Fruit fly (Drosophila melanogaster) Kc167 (cell line): ENCODE results near the gene CG32683.

Source experiments
- Myc ChIP-seq: fragments of >200 bp; optimal IDR thresholded peaks from 2 replicates; lab custom pipeline; 2017; ENCODE audit warnings: missing external identifiers
- Sin3A ChIP-seq: fragments of >200 bp; optimal IDR thresholded peaks from 2 replicates; lab custom pipeline; 2018; ENCODE audit warnings: missing external identifiers
- h ChIP-seq: fragments of >200 bp; optimal IDR thresholded peaks from 3 replicates; lab custom pipeline; 2018; ENCODE audit warnings: missing external identifiers
- insv ChIP-seq: fragments of >200 bp; optimal IDR thresholded peaks from 3 replicates; lab custom pipeline; 2018; ENCODE audit warnings: missing external identifiers
- psq ChIP-seq: fragments of >200 bp; optimal IDR thresholded peaks from 2 replicates; lab custom pipeline; 2017; ENCODE audit warnings: missing external identifiers
- ttk ChIP-seq: sonication (Bioruptor generic); optimal IDR thresholded peaks from 2 replicates; lab custom pipeline; 2017; ENCODE audit warnings: missing external identifiers

The CG32683 gene

dm6 chrX:10387672-10388071 lies 67.0 kb downstream of the CG32683 start:
- no peak for TF ChIP-seq h
- TF ChIP-seq psq (lab: Kevin White, UChicago): no peak
- TF ChIP-seq insv (lab: Kevin White, UChicago): no peak
- no peak for TF ChIP-seq Myc
- TF ChIP-seq Sin3A (lab: Kevin White, UChicago): no peak
- no peak for TF ChIP-seq ttk

dm6 chrX:10386810-10387340 lies 67.8 kb downstream of the CG32683 start:
- TF ChIP-seq psq (lab: Kevin White, UChicago) (no peak), insv (lab: Kevin White, UChicago) (no peak), Sin3A (lab: Kevin White, UChicago) (no peak), Myc (no peak), ttk (no peak), h (no peak)

DNA sequence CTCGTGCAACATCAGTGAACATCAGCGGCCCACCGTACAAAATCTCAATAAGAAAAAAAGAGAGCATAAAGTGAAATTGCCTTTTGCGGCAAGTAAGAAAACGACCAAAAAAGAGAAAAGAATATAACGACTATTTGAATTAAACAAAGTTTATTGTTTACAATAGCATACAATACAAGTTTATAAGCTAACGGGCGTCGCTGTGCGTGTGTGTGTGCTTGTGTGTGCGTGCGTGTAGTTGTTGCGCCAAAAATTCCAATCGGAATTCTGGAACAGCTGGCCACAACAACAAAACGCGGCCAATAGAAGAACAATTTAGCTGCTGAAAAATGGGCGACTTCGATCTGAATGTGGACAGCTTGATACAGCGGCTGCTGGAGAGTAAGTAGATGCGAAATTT lies 68.5 kb downstream of the CG32683 start:
- TF ChIP-seq ttk: no peak
- no peak for TF ChIP-seq Sin3A (lab: Kevin White, UChicago)
- TF ChIP-seq insv (lab: Kevin White, UChicago): no peak
- TF ChIP-seq Myc: no peak
- TF ChIP-seq h: no peak
- no peak for TF ChIP-seq psq (lab: Kevin White, UChicago)

DNA sequence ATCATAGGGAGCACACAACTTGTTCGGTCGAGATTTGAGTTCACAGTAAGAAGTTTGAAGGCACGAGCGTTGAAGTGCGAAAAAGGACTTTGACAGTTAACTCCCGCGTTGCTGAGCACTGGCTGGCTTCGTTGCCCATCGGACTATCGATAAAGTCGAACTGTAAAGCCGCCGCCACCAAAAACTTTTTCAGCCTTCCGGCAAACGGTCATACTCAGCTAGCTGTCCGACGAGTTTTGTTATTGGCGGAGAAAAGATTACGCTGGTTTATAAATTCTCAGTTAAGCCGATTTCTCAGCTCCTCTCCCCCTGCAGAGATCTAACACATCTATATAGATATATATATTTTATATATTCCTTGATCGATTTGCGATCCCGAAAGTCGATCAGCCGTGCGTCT lies 68.9 kb downstream of the CG32683 start, which contains the start of the genes Psf3 and flw:
Gene Psf3, minus strand, starts transcription at position 105 of the 400 bp plus-strand sequence.
Gene flw, plus strand, starts transcription at position 204 of the 400 bp plus-strand sequence.
- TF ChIP-seq Myc (no peak), Sin3A (lab: Kevin White, UChicago) (no peak), insv (lab: Kevin White, UChicago) (no peak)

DNA sequence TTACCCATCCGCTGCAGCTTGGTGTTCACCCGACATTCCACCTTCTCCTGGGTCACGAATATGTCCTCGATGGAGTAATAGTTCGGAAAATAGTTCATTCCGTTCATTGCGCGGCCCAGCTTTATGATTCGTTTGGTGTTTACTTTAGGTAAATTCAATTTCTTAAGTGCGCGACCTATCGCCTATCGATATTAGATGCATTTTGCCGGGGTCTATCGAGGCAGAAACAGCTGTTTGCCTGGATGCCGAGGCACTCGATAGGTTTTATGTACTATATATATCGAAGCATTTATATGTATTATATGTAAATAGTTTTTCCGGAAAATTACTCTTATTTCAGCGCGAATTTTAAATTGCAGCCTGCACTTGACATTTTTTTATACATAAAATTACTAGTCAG lies 69.7 kb downstream of the CG32683 start:
- TF ChIP-seq Sin3A (lab: Kevin White, UChicago) (no peak), h (no peak), psq (lab: Kevin White, UChicago) (no peak), insv (lab: Kevin White, UChicago) (no peak), ttk (no peak)

DNA sequence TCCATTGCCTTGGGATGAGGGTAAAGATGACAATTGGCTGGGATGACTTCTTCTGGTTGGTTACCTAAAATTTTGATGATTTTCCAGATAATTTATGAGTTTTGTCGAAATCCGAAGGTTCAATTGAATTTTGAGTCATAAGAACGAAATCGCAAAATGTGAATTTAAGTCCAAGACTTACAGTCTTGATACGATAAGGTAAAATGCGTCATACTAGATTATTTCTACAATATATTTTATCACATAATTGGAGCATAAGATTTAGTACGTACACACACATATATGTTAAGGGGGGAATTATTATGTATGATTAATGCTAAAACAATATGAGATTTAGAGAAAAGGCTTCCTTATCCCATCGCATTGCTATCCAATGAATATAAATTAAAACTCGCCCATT lies 73.4 kb downstream of the CG32683 start, which contains the start of gene CG32681:
Gene CG32681, minus strand, starts transcription at position 101 of the 400 bp plus-strand sequence.
- TF ChIP-seq ttk (no peak), psq (lab: Kevin White, UChicago) (no peak), insv (lab: Kevin White, UChicago) (no peak), h (no peak), Myc (no peak), Sin3A (lab: Kevin White, UChicago) (no peak)

DNA sequence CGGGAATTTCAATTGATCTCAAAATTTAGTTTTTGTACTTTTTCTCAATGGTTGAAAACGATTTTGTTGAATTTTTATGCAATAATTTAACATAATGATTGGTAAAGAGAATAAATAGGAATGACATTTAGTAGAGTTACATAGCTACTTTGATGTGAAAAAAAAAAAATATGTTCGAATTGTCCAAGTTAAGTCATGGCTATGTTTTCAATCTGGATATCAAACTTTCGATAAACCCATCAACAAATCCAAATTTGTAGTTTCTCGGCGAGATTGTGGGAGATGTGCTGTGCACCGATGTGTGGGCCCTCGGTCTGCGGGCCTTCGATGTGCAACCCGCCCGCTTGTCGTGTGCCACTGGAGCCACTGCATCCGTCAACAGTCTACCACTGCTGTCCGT lies 79.5 kb downstream of the CG32683 start, which contains the start of the genes CG32686 and CG2898:
Gene CG32686, minus strand, starts transcription at position 101 of the 400 bp plus-strand sequence.
Gene CG2898, plus strand, starts transcription at position 159 of the 400 bp plus-strand sequence.
- TF ChIP-seq insv (lab: Kevin White, UChicago) (no peak), ttk (no peak), Myc (no peak), psq (lab: Kevin White, UChicago) (no peak), Sin3A (lab: Kevin White, UChicago) (no peak), h (no peak)

dm6 chrX:10370201-10371038 lies 84.3 kb downstream of the CG32683 start:
- TF ChIP-seq insv (lab: Kevin White, UChicago) (no peak), ttk (no peak), Myc (no peak)

dm6 chrX:10369763-10370162 lies 84.9 kb downstream of the CG32683 start:
- TF ChIP-seq Sin3A (lab: Kevin White, UChicago) (no peak), ttk (no peak), Myc (no peak), psq (lab: Kevin White, UChicago) (no peak), insv (lab: Kevin White, UChicago) (no peak), h (no peak)

- no peak for TF ChIP-seq insv (lab: Kevin White, UChicago)
- TF ChIP-seq ttk: no peak
- TF ChIP-seq Myc: no peak
- no peak for TF ChIP-seq h
- no peak for TF ChIP-seq psq (lab: Kevin White, UChicago)
- TF ChIP-seq Sin3A (lab: Kevin White, UChicago): no peak
These were observed 85.4 kb downstream of the CG32683 start for dm6 chrX:10369315-10369714.

DNA sequence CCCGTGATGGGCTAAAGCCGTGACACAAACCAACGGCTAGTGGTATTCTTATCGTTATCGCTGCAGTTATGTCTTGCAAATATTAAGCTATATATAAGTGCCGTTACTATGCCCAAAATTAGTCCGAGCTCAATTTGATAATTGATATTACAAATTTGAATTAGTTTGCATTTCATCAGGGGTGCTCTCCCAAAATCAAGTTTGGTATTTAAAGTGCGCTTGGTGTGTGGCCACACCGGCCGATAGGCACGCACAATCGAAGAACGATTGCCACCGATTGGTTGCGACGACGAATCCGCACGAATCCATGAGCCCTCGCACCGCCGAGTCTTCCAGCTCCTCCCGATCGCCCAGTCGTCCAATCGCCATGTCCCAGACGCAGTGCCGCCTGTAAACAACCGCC lies 86.9 kb downstream of the CG32683 start, which contains the start of gene CG17841:
Gene CG17841, plus strand, starts transcription at position 252 of the 403 bp plus-strand sequence.
- no peak for TF ChIP-seq insv (lab: Kevin White, UChicago)
- no peak for TF ChIP-seq Myc
- no peak for TF ChIP-seq psq (lab: Kevin White, UChicago)
- no peak for TF ChIP-seq h
- no peak for TF ChIP-seq Sin3A (lab: Kevin White, UChicago)
- TF ChIP-seq ttk: no peak

dm6 chrX:10367372-10367771 lies 87.3 kb downstream of the CG32683 start, which contains the start of gene CG32679:
Gene CG32679 (minus strand): TSS chrX:10367472.
- TF ChIP-seq Myc (no peak), h (no peak), insv (lab: Kevin White, UChicago) (no peak), Sin3A (lab: Kevin White, UChicago) (no peak), psq (lab: Kevin White, UChicago) (no peak), ttk (no peak)
